Worm (Caenorhabditis elegans) whole organism, L1 larva: Measurements from ENCODE around the gene cid-1.

Experiments
- C04F5.9 ChIP-seq: sonication (generic microtip); optimal IDR thresholded peaks from 2 replicates; lab custom pipeline; 2016; ENCODE audit warnings: missing genetic modification characterization, missing compliant biosample characterization
- C34B4.2 ChIP-seq: sonication (generic microtip); optimal IDR thresholded peaks from 2 replicates; lab custom pipeline; 2017; ENCODE audit warnings: mild to moderate bottlenecking, missing genetic modification characterization, missing compliant biosample characterization
- F16B12.6 ChIP-seq: fragments of 150-350 bp; optimal IDR thresholded peaks from 2 replicates; lab custom pipeline; 2014; ENCODE audit warnings: missing biosample characterization, missing genetic modification characterization
- Y116A8C.19 ChIP-seq: sonication (generic microtip); optimal IDR thresholded peaks from 2 replicates; lab custom pipeline; 2016; ENCODE audit warnings: missing compliant biosample characterization, missing genetic modification characterization, borderline replicate concordance
- aly-2 ChIP-seq: fragments of 150-350 bp; optimal IDR thresholded peaks from 2 replicates; lab custom pipeline; 2014; ENCODE audit warnings: missing biosample characterization, missing genetic modification characterization
- ama-1 ChIP-seq: fragments of 150-350 bp; optimal IDR thresholded peaks from 2 replicates; lab custom pipeline; 2014
- ceh-8 ChIP-seq: fragments of 200-800 bp; sonication (Bioruptor generic); optimal IDR thresholded peaks from 2 replicates; lab custom pipeline; 2018; ENCODE audit warnings: mild to moderate bottlenecking, missing genetic modification characterization, moderate library complexity, missing compliant biosample characterization
- ceh-82 ChIP-seq, 3 experiments: fragments of 150-350 bp in 1 of 3; sonication (generic microtip) in 2 of 3; optimal IDR thresholded peaks; 2 replicates each; lab custom pipeline; 2014 to 2017; ENCODE audit warnings: missing biosample characterization in 3 of 3, missing genetic modification characterization in 3 of 3
- ceh-90 ChIP-seq: sonication (generic microtip); optimal IDR thresholded peaks from 2 replicates; lab custom pipeline; 2016; ENCODE audit warnings: missing genetic modification characterization, missing compliant biosample characterization
- dpl-1 ChIP-seq, 3 experiments: fragments of 150-350 bp in 2 of 3; sonication (generic microtip) in 1 of 3; optimal IDR thresholded peaks; 2 replicates each; lab custom pipeline; 2014 to 2017; ENCODE audit warnings: missing biosample characterization in 3 of 3, missing genetic modification characterization in 3 of 3, missing genetic modification reagents in 3 of 3
- efl-1 ChIP-seq, 4 experiments: fragments of 150-350 bp; optimal IDR thresholded peaks in 3 of 4; peaks in 1 of 4; 1 replicate in 1 of 4; 2 replicates in 3 of 4; lab custom pipeline; 2014; ENCODE audit warnings: missing biosample characterization in 2 of 4, missing genetic modification characterization in 2 of 4, missing genetic modification reagents in 2 of 4
- elt-3 ChIP-seq, 6 experiments: fragments of 150-350 bp in 1 of 6; sonication (generic microtip); optimal IDR thresholded peaks; 2 replicates each; lab custom pipeline; 2017 to 2018; ENCODE audit warnings: missing biosample characterization in 6 of 6, missing genetic modification characterization in 6 of 6, inconsistent platforms in 1 of 6
- ets-5 ChIP-seq: fragments of 200-800 bp; sonication (Bioruptor generic); IDR thresholded peaks from 2 replicates; pipeline ENCODE4 v1.3.6; 2022; ENCODE audit warnings: missing genetic modification characterization, missing compliant biosample characterization
- fkh-10 ChIP-seq: sonication (generic microtip); optimal IDR thresholded peaks from 2 replicates; lab custom pipeline; 2017; ENCODE audit warnings: missing biosample characterization, missing genetic modification reagents, missing genetic modification characterization
- fkh-8 ChIP-seq: sonication (generic microtip); optimal IDR thresholded peaks from 2 replicates; lab custom pipeline; 2016; ENCODE audit warnings: mild to moderate bottlenecking, missing genetic modification characterization, missing compliant biosample characterization
- hlh-17 ChIP-seq: fragments of 200-800 bp; sonication (Bioruptor generic); optimal IDR thresholded peaks from 2 replicates; lab custom pipeline; 2018; ENCODE audit warnings: missing genetic modification characterization, mild to moderate bottlenecking, missing compliant biosample characterization, moderate library complexity, borderline replicate concordance
- lin-13 ChIP-seq: fragments of 150-350 bp; optimal IDR thresholded peaks from 2 replicates; lab custom pipeline; 2014; ENCODE audit warnings: missing biosample characterization, missing genetic modification reagents, missing genetic modification characterization
- lin-14 ChIP-seq: fragments of 200-800 bp; sonication (Bioruptor generic); optimal IDR thresholded peaks from 2 replicates; lab custom pipeline; 2018; ENCODE audit warnings: mild to moderate bottlenecking, missing genetic modification characterization, moderate library complexity, missing compliant biosample characterization
- lin-15B ChIP-seq: fragments of 150-350 bp; sonication (generic microtip); optimal IDR thresholded peaks from 3 replicates; lab custom pipeline; 2014; ENCODE audit warnings: missing biosample characterization, missing genetic modification characterization
- lsy-2 ChIP-seq, 2 experiments: fragments of 150-350 bp; optimal IDR thresholded peaks; 2 replicates each; lab custom pipeline; 2014; ENCODE audit warnings: missing biosample characterization in 2 of 2, missing genetic modification characterization in 2 of 2
- mab-9 ChIP-seq: fragments of 200-800 bp; sonication (Bioruptor generic); IDR thresholded peaks from 2 replicates; pipeline ENCODE4 v1.3.6; 2022; ENCODE audit warnings: missing genetic modification reagents, missing genetic modification characterization, missing compliant biosample characterization
- mdl-1 ChIP-seq, 2 experiments: fragments of 150-350 bp; optimal IDR thresholded peaks; 2 replicates each; lab custom pipeline; 2014 to 2017; ENCODE audit warnings: missing biosample characterization in 2 of 2, missing genetic modification characterization in 2 of 2, inconsistent platforms in 1 of 2
- mef-2 ChIP-seq: fragments of 150-350 bp; optimal IDR thresholded peaks from 2 replicates; lab custom pipeline; 2014; ENCODE audit warnings: missing biosample characterization, missing genetic modification characterization
- mep-1 ChIP-seq: fragments of 150-350 bp; optimal IDR thresholded peaks from 2 replicates; lab custom pipeline; 2014; ENCODE audit warnings: missing biosample characterization, missing genetic modification characterization
- nhr-11 ChIP-seq: fragments of 150-350 bp; optimal IDR thresholded peaks from 2 replicates; lab custom pipeline; 2014; ENCODE audit warnings: missing biosample characterization, missing genetic modification characterization
- nhr-12 ChIP-seq: sonication (generic microtip); optimal IDR thresholded peaks from 2 replicates; lab custom pipeline; 2017; ENCODE audit warnings: missing biosample characterization, missing genetic modification characterization
- nhr-237 ChIP-seq: fragments of 150-350 bp; optimal IDR thresholded peaks from 2 replicates; lab custom pipeline; 2014; ENCODE audit warnings: missing biosample characterization, missing genetic modification characterization
- nhr-28 ChIP-seq: fragments of 150-350 bp; optimal IDR thresholded peaks from 2 replicates; lab custom pipeline; 2014; ENCODE audit warnings: missing biosample characterization, missing genetic modification characterization
- nhr-77 ChIP-seq: fragments of 150-350 bp; optimal IDR thresholded peaks from 2 replicates; lab custom pipeline; 2014; ENCODE audit warnings: missing biosample characterization, missing genetic modification characterization
- pax-3 ChIP-seq: fragments of 200-800 bp; sonication (Bioruptor generic); optimal IDR thresholded peaks from 2 replicates; lab custom pipeline; 2018; ENCODE audit warnings: mild to moderate bottlenecking, missing genetic modification characterization, moderate library complexity, missing compliant biosample characterization
- snpc-4 ChIP-seq: fragments of 150-350 bp; optimal IDR thresholded peaks from 2 replicates; lab custom pipeline; 2014; ENCODE audit warnings: missing biosample characterization, missing genetic modification characterization
- sox-4 ChIP-seq: sonication (generic microtip); optimal IDR thresholded peaks from 2 replicates; lab custom pipeline; 2016; ENCODE audit warnings: missing genetic modification characterization, missing compliant biosample characterization
- sptf-1 ChIP-seq: fragments of 150-350 bp; optimal IDR thresholded peaks from 2 replicates; lab custom pipeline; 2014; ENCODE audit warnings: missing biosample characterization, missing genetic modification characterization
- sup-37 ChIP-seq: fragments of 200-800 bp; sonication (Bioruptor generic); optimal IDR thresholded peaks from 2 replicates; lab custom pipeline; 2018; ENCODE audit warnings: mild to moderate bottlenecking, missing genetic modification characterization, missing compliant biosample characterization
- tbx-2 ChIP-seq: sonication (generic microtip); optimal IDR thresholded peaks from 2 replicates; lab custom pipeline; 2016; ENCODE audit warnings: missing genetic modification characterization, missing compliant biosample characterization
- tlp-1 ChIP-seq: fragments of 150-350 bp; optimal IDR thresholded peaks from 2 replicates; lab custom pipeline; 2014; ENCODE audit warnings: missing biosample characterization, missing genetic modification characterization
- unc-30 ChIP-seq: sonication (generic microtip); optimal IDR thresholded peaks from 2 replicates; lab custom pipeline; 2017; ENCODE audit warnings: missing biosample characterization, missing genetic modification characterization
- unc-98 ChIP-seq: fragments of 200-800 bp; sonication (Bioruptor generic); IDR thresholded peaks from 2 replicates; pipeline ENCODE4 v1.3.6; 2022; ENCODE audit warnings: missing genetic modification characterization, missing compliant biosample characterization
- xbp-1 ChIP-seq: sonication (generic microtip); optimal IDR thresholded peaks from 2 replicates; lab custom pipeline; 2016; ENCODE audit warnings: missing genetic modification characterization, missing compliant biosample characterization

cid-1 gene

ce11 chrIII:5172470-5172869, 1.3 kb upstream of the cid-1 start, which contains the start of gene K10D2.5 (continued):
- TF ChIP-seq aly-2 (tag; lab: Kevin White, UChicago) (peak; percentile 65), fkh-8 (peak; percentile 97), nhr-77 (tag; lab: Kevin White, UChicago) (peak; percentile 89), mep-1 (tag; lab: Kevin White, UChicago) (peak; percentile 94), ama-1 (lab: Kevin White, UChicago) (no peak), hlh-17 (GFP tag; lab: Kevin White, UChicago) (peak; percentile 56), dpl-1 (GFP tag; optimal IDR thresholded peaks at IDR 0.05; lab: Kevin White, UChicago) (peak; percentile 85 to 88 (median 88)), ceh-8 (peak; percentile 50), C34B4.2 (tag; lab: Kevin White, UChicago) (no peak), lin-13 (GFP tag; lab: Kevin White, UChicago) (peak; percentile 95), C04F5.9 (tag; lab: Kevin White, UChicago) (peak; percentile 94), sup-37 (GFP tag; lab: Kevin White, UChicago) (peak; percentile 72), sptf-1 (tag; lab: Kevin White, UChicago) (no peak), xbp-1 (tag; lab: Kevin White, UChicago) (peak; percentile 95), Y116A8C.19 (tag; lab: Kevin White, UChicago) (peak; percentile 84), mab-9 (GFP tag; lab: Robert Waterston, UW) (peak; percentile 94), mef-2 (tag; lab: Kevin White, UChicago) (peak; percentile 81), tbx-2 (tag; lab: Kevin White, UChicago) (peak; percentile 96), snpc-4 (tag; lab: Kevin White, UChicago) (peak; percentile 84), sox-4 (tag; lab: Kevin White, UChicago) (peak; percentile 91), unc-30 (tag; lab: Kevin White, UChicago) (no peak), nhr-28 (tag; lab: Kevin White, UChicago) (no peak), F16B12.6 (peak; percentile 73), lin-15B (tag; lab: Kevin White, UChicago) (peak; percentile 98), ceh-82 (tag; optimal IDR thresholded peaks at IDR 0.05; lab: Kevin White, UChicago) (peak; percentile 91 to 97 (median 95)), nhr-12 (no peak), nhr-11 (tag; lab: Kevin White, UChicago) (peak; percentile 73), fkh-10 (GFP tag; lab: Kevin White, UChicago) (peak; percentile 65), elt-3 (tag; optimal IDR thresholded peaks at IDR 0.05; lab: Kevin White, UChicago) (peak in 3 of 6 experiments; percentile 76 to 79 (median 79)), pax-3 (tag; lab: Kevin White, UChicago) (peak; percentile 96), unc-98 (GFP tag; lab: Robert Waterston, UW) (peak; percentile 98), mdl-1 (tag; optimal IDR thresholded peaks at IDR 0.05; lab: Kevin White, UChicago) (peak in 1 of 2 experiments; percentile 78)

- TF ChIP-seq ets-5 (GFP tag; lab: Robert Waterston, UW) (no peak), mdl-1 (tag; optimal IDR thresholded peaks at IDR 0.05; lab: Kevin White, UChicago) (no peak), nhr-237 (tag; lab: Kevin White, UChicago) (no peak), dpl-1 (GFP tag; optimal IDR thresholded peaks at IDR 0.05; lab: Kevin White, UChicago) (no peak)
Observed at ce11 chrIII:5173139-5173538, 583 bp upstream of the cid-1 start, which contains the start of gene emb-1. TSS of gene emb-1 (plus strand) at chrIII:5173439.

ce11 chrIII:5179166-5179565, 5.4 kb downstream of the cid-1 start:
- TF ChIP-seq efl-1 (optimal IDR thresholded peaks at IDR 0.05; lab: Kevin White, UChicago) (peak in 1 of 2 experiments; percentile 3), efl-1 (GFP tag; optimal IDR thresholded peaks at IDR 0.05 in 1 of 2; lab: Kevin White, UChicago) (peak in 1 of 2 experiments; percentile 10), ceh-90 (tag; lab: Kevin White, UChicago) (no peak)

ce11 chrIII:5180588-5180987, 6.9 kb downstream of the cid-1 start:
- TF ChIP-seq lsy-2 (tag; optimal IDR thresholded peaks at IDR 0.05; lab: Kevin White, UChicago) (peak in 1 of 2 experiments; percentile 23), fkh-8 (no peak), efl-1 (optimal IDR thresholded peaks at IDR 0.05; lab: Kevin White, UChicago) (no peak), efl-1 (GFP tag; optimal IDR thresholded peaks at IDR 0.05 in 1 of 2; lab: Kevin White, UChicago) (peak in 1 of 2 experiments; percentile 71), lin-14 (peak; percentile 24), tlp-1 (tag; lab: Kevin White, UChicago) (no peak)
